Fruit fly (Drosophila melanogaster) whole organism, adult: Measurements from ENCODE around the gene CG4942.

Source experiments
- CG11617 ChIP-seq: fragments of 200-800 bp; sonication (Bioruptor generic); optimal IDR thresholded peaks from 2 replicates; lab custom pipeline; 2017; ENCODE audit warnings: mild to moderate bottlenecking, missing biosample characterization, missing genetic modification reagents, missing genetic modification characterization
- CG12768 ChIP-seq: fragments of 200-800 bp; sonication (Bioruptor generic); optimal IDR thresholded peaks from 2 replicates; lab custom pipeline; 2017; ENCODE audit warnings: missing biosample characterization, missing genetic modification characterization, mild to moderate bottlenecking, moderate library complexity, missing genetic modification reagents
- CG14711 ChIP-seq: fragments of 200-800 bp; sonication (Bioruptor generic); optimal IDR thresholded peaks from 2 replicates; lab custom pipeline; 2018; ENCODE audit warnings: missing biosample characterization, mild to moderate bottlenecking, missing genetic modification characterization, moderate library complexity
- CG1620 ChIP-seq: fragments of 200-800 bp; sonication (Bioruptor generic); optimal IDR thresholded peaks from 2 replicates; lab custom pipeline; 2016; ENCODE audit warnings: missing biosample characterization, missing genetic modification characterization
- CG33017 ChIP-seq: fragments of 200-800 bp; sonication (Bioruptor generic); optimal IDR thresholded peaks from 2 replicates; lab custom pipeline; 2018; ENCODE audit warnings: missing biosample characterization, mild to moderate bottlenecking, missing genetic modification characterization, moderate library complexity
- CG5204 ChIP-seq: fragments of 200-800 bp; sonication (Bioruptor generic); optimal IDR thresholded peaks from 2 replicates; lab custom pipeline; 2016; ENCODE audit warnings: missing biosample characterization, missing genetic modification characterization
- CG7045 ChIP-seq: fragments of 200-800 bp; sonication (Bioruptor generic); optimal IDR thresholded peaks from 2 replicates; lab custom pipeline; 2017; ENCODE audit warnings: missing biosample characterization, mild to moderate bottlenecking, missing genetic modification characterization
- CG7101 ChIP-seq: fragments of 200-800 bp; sonication (Bioruptor generic); optimal IDR thresholded peaks from 2 replicates; lab custom pipeline; 2018; ENCODE audit warnings: missing biosample characterization, mild to moderate bottlenecking, missing genetic modification characterization, moderate library complexity
- Clk ChIP-seq: fragments of 200-800 bp; sonication (Bioruptor generic); optimal IDR thresholded peaks from 2 replicates; lab custom pipeline; 2017; ENCODE audit warnings: missing biosample characterization, missing genetic modification characterization
- Crg-1 ChIP-seq: fragments of 200-800 bp; sonication (Bioruptor generic); optimal IDR thresholded peaks from 2 replicates; lab custom pipeline; 2016; ENCODE audit warnings: missing biosample characterization, missing genetic modification characterization
- Hr96 ChIP-seq: fragments of 200-800 bp; sonication (Bioruptor generic); optimal IDR thresholded peaks from 2 replicates; lab custom pipeline; 2016; ENCODE audit warnings: missing biosample characterization, missing genetic modification characterization
- Mnt ChIP-seq: fragments of 200-800 bp; sonication (Bioruptor generic); optimal IDR thresholded peaks from 2 replicates; lab custom pipeline; 2016; ENCODE audit warnings: missing biosample characterization, mild to moderate bottlenecking, missing genetic modification characterization
- bab1 ChIP-seq: fragments of 200-800 bp; sonication (Bioruptor generic); optimal IDR thresholded peaks from 3 replicates; lab custom pipeline; 2019; ENCODE audit warnings: missing biosample characterization, mild to moderate bottlenecking, missing genetic modification characterization, moderate library complexity
- cic ChIP-seq: fragments of 200-800 bp; sonication (Bioruptor generic); optimal IDR thresholded peaks from 2 replicates; lab custom pipeline; 2017; ENCODE audit warnings: missing biosample characterization, mild to moderate bottlenecking, missing genetic modification characterization, moderate library complexity
- cnc ChIP-seq, 2 experiments: fragments of >200 bp; optimal IDR thresholded peaks; 2 replicates each; lab custom pipeline; 2017
- kay ChIP-seq: fragments of 200-800 bp; sonication (Bioruptor generic); peaks from one replicate; lab custom pipeline; 2016; ENCODE audit warnings: missing biosample characterization, missing genetic modification characterization, borderline replicate concordance
- ovo ChIP-seq: fragments of 200-800 bp; sonication (Bioruptor generic); optimal IDR thresholded peaks from 2 replicates; lab custom pipeline; 2016; ENCODE audit warnings: missing biosample characterization, missing genetic modification characterization
- pad ChIP-seq: fragments of 200-800 bp; sonication (Bioruptor generic); optimal IDR thresholded peaks from 3 replicates; lab custom pipeline; 2017; ENCODE audit warnings: missing biosample characterization, missing genetic modification characterization, mild to moderate bottlenecking, moderate library complexity, missing genetic modification reagents
- tj ChIP-seq: fragments of 200-800 bp; sonication (Bioruptor generic); optimal IDR thresholded peaks from 3 replicates; lab custom pipeline; 2017; ENCODE audit warnings: missing biosample characterization, mild to moderate bottlenecking, missing genetic modification characterization, moderate library complexity
- toe ChIP-seq: fragments of 200-800 bp; sonication (Bioruptor generic); optimal IDR thresholded peaks from 2 replicates; lab custom pipeline; 2016; ENCODE audit warnings: missing biosample characterization, missing genetic modification characterization

CG4942 gene

DNA sequence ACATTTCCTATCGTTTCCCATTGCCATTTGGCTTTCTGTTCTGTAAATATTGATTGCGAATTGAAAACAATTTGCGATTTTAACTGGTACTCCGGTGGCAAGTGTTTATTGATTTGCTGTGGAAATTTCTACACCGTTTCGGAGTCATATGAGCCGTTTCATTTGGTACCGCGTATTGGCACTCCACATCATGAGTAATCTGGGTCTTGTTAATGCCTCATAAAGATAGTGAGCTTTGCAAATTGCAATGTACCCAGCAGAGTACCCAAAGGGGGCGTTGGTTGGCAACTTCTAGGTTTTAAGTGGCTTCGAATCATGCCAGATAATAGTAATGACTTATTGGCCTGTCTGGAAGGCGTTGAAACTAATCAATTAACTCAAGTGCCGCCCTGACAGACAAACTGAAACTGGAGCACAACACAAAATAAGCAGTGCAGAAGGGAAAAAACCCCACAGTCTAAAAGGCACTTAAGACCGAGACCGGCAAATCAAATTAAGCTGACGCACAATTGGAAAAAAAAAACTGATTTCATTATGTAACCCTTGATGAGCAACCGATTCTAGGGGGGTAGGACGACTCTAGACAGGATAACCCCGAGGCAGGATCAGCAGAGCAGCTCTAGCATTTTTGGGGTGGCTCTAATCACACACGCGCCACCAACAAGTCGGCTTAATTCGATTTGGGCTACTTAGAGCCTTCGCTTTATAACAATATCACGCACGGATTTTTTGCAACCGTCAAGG is 19.9 kb upstream of the CG4942 start:
- peak; percentile 43 for TF ChIP-seq Hr96 (GFP tag; lab: Kevin White, UChicago)
- no peak for TF ChIP-seq toe
- TF ChIP-seq kay (GFP tag; lab: Kevin White, UChicago): peak; percentile 67
- TF ChIP-seq CG12768: no peak
- TF ChIP-seq tj (GFP tag; lab: Kevin White, UChicago): no peak
- no peak for TF ChIP-seq cnc (optimal IDR thresholded peaks at IDR 0.05; lab: Kevin White, UChicago)
- no peak for TF ChIP-seq CG5204 (GFP tag; lab: Kevin White, UChicago)
- no peak for TF ChIP-seq CG33017 (tag; lab: Kevin White, UChicago)
- no peak for TF ChIP-seq pad (GFP tag; lab: Kevin White, UChicago)
- no peak for TF ChIP-seq ovo
- TF ChIP-seq Clk (GFP tag; lab: Kevin White, UChicago): no peak
- no peak for TF ChIP-seq CG7045 (GFP tag; lab: Kevin White, UChicago)
- no peak for TF ChIP-seq Mnt (GFP tag; lab: Kevin White, UChicago)
- peak; percentile 65 for TF ChIP-seq cic
- TF ChIP-seq CG1620: no peak
- no peak for TF ChIP-seq CG14711 (tag; lab: Kevin White, UChicago)
- no peak for TF ChIP-seq bab1 (GFP tag; lab: Kevin White, UChicago)
- no peak for TF ChIP-seq CG11617 (GFP tag; lab: Kevin White, UChicago)
- no peak for TF ChIP-seq CG7101 (tag; lab: Kevin White, UChicago)
- TF ChIP-seq Crg-1: no peak

- no peak for TF ChIP-seq CG11617 (GFP tag; lab: Kevin White, UChicago)
- no peak for TF ChIP-seq CG7045 (GFP tag; lab: Kevin White, UChicago)
- TF ChIP-seq cnc (optimal IDR thresholded peaks at IDR 0.05; lab: Kevin White, UChicago): no peak
- TF ChIP-seq pad (GFP tag; lab: Kevin White, UChicago): no peak
- no peak for TF ChIP-seq bab1 (GFP tag; lab: Kevin White, UChicago)
- no peak for TF ChIP-seq Clk (GFP tag; lab: Kevin White, UChicago)
- TF ChIP-seq CG1620: no peak
- TF ChIP-seq Crg-1: no peak
- no peak for TF ChIP-seq kay (GFP tag; lab: Kevin White, UChicago)
- no peak for TF ChIP-seq toe
- TF ChIP-seq ovo: no peak
- TF ChIP-seq CG33017 (tag; lab: Kevin White, UChicago): no peak
- TF ChIP-seq CG5204 (GFP tag; lab: Kevin White, UChicago): no peak
- TF ChIP-seq Hr96 (GFP tag; lab: Kevin White, UChicago): no peak
- TF ChIP-seq cic: no peak
- no peak for TF ChIP-seq CG12768
- no peak for TF ChIP-seq CG14711 (tag; lab: Kevin White, UChicago)
Observed at dm6 chr3L:9054239-9054638, 18.7 kb upstream of the CG4942 start.

dm6 chr3L:9054822-9055407 is 18.0 kb upstream of the CG4942 start:
- TF ChIP-seq CG12768 (no peak), tj (GFP tag; lab: Kevin White, UChicago) (no peak), kay (GFP tag; lab: Kevin White, UChicago) (no peak), Mnt (GFP tag; lab: Kevin White, UChicago) (no peak)

dm6 chr3L:9055870-9056807 is 16.8 kb upstream of the CG4942 start:
- no peak for TF ChIP-seq Clk (GFP tag; lab: Kevin White, UChicago)
- TF ChIP-seq toe: no peak
- TF ChIP-seq tj (GFP tag; lab: Kevin White, UChicago): peak; percentile 44
- no peak for TF ChIP-seq CG1620
- peak; percentile 42 for TF ChIP-seq kay (GFP tag; lab: Kevin White, UChicago)
- TF ChIP-seq CG11617 (GFP tag; lab: Kevin White, UChicago): peak; percentile 51
- TF ChIP-seq cic: peak; percentile 75
- peak; percentile 11 for TF ChIP-seq CG12768
- TF ChIP-seq CG33017 (tag; lab: Kevin White, UChicago): no peak
- TF ChIP-seq CG5204 (GFP tag; lab: Kevin White, UChicago): no peak
- TF ChIP-seq Crg-1: peak; percentile 11
- TF ChIP-seq ovo: peak; percentile 94
- no peak for TF ChIP-seq pad (GFP tag; lab: Kevin White, UChicago)
- no peak for TF ChIP-seq cnc (optimal IDR thresholded peaks at IDR 0.05; lab: Kevin White, UChicago)
- TF ChIP-seq CG7045 (GFP tag; lab: Kevin White, UChicago): no peak
- TF ChIP-seq Mnt (GFP tag; lab: Kevin White, UChicago): peak; percentile 60
- no peak for TF ChIP-seq Hr96 (GFP tag; lab: Kevin White, UChicago)
- TF ChIP-seq CG14711 (tag; lab: Kevin White, UChicago): peak; percentile 28
- TF ChIP-seq bab1 (GFP tag; lab: Kevin White, UChicago): no peak
- peak; percentile 14 for TF ChIP-seq CG7101 (tag; lab: Kevin White, UChicago)

dm6 chr3L:9057429-9058088 is 15.3 kb upstream of the CG4942 start:
- TF ChIP-seq CG1620 (peak; percentile 67), cnc (optimal IDR thresholded peaks at IDR 0.05; lab: Kevin White, UChicago) (no peak), Clk (GFP tag; lab: Kevin White, UChicago) (peak; percentile 96), CG12768 (peak; percentile 96), Hr96 (GFP tag; lab: Kevin White, UChicago) (peak; percentile 80), CG11617 (GFP tag; lab: Kevin White, UChicago) (peak; percentile 95), Crg-1 (peak; percentile 83), CG7101 (tag; lab: Kevin White, UChicago) (peak; percentile 97), CG7045 (GFP tag; lab: Kevin White, UChicago) (peak; percentile 97), pad (GFP tag; lab: Kevin White, UChicago) (peak; percentile 83), tj (GFP tag; lab: Kevin White, UChicago) (peak; percentile 77), CG33017 (tag; lab: Kevin White, UChicago) (peak; percentile 98), CG14711 (tag; lab: Kevin White, UChicago) (peak; percentile 93), CG5204 (GFP tag; lab: Kevin White, UChicago) (peak; percentile 91), bab1 (GFP tag; lab: Kevin White, UChicago) (peak; percentile 53), Mnt (GFP tag; lab: Kevin White, UChicago) (peak; percentile 82), kay (GFP tag; lab: Kevin White, UChicago) (peak; percentile 93), toe (peak; percentile 91), ovo (peak; percentile 77), cic (peak; percentile 94)
